Worm (Caenorhabditis elegans): ENCODE results near the gene tbx-2.
A peak's percentile ranks its signal among the peaks of the same experiment; 100 is the strongest.

Gene tbx-2

DNA sequence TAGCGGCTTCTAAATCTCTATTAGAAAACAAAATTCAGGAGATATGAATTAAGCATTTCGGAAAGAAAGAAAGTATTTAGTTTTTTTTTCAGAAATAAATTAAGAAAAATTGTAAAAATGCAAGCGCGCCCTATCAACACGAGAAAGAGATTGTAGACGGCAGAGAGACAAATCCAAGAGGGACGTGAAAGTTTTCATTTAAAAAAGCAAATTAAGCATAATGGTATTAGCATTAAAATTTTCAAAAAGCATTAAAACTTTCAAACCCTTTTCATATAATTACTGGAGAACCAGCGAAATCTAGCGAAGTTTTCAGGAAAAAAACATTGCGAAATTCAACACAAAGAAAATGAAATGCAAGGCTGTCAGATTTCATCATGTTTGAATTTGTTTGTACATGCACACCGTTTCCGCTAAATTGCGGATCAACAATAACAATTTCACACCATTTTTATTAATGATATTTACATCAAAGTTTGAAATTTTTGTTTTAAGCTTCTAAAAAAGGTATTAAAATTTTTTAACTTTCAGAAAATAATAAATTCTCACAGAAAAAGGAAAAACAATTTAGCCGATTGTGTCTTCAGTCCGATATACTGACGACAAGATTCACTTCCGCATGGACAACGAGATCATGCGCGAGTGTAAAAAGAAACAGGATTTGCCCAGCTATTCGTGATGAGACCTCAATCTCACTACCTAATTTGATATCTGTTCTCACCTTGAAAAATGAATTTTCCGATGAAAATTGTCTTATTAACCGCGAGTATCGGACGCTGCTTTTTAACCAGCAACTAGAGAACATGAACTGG, 26.9 kb upstream of the tbx-2 start, which contains the start of gene gars-1 (continued):
- TF ChIP-seq lin-13 (GFP tag; optimal IDR thresholded peaks at IDR 0.05), result peak; percentile 19
- TF ChIP-seq unc-30 (tag; optimal IDR thresholded peaks at IDR 0.05), result no peak
- no peak for TF ChIP-seq nhr-76 (tag; optimal IDR thresholded peaks at IDR 0.05)
- no peak for TF ChIP-seq dsc-1 (tag; optimal IDR thresholded peaks at IDR 0.05)
- TF ChIP-seq ztf-11 (tag; optimal IDR thresholded peaks at IDR 0.05), result no peak
- no peak for TF ChIP-seq ceh-88 (GFP tag; IDR thresholded peaks at IDR 0.05)
- no peak for TF ChIP-seq ceh-8 (GFP tag; optimal IDR thresholded peaks at IDR 0.05)
- TF ChIP-seq nhr-71 (tag; optimal IDR thresholded peaks at IDR 0.05), result peak; percentile 19
- peak; percentile 70 for TF ChIP-seq blmp-1 (tag; optimal IDR thresholded peaks at IDR 0.05)
- no peak for TF ChIP-seq pax-3 (tag; optimal IDR thresholded peaks at IDR 0.05)
- TF ChIP-seq fos-1 (tag; optimal IDR thresholded peaks at IDR 0.05), result no peak
- TF ChIP-seq unc-62 (GFP tag; optimal IDR thresholded peaks at IDR 0.05), result no peak
- no peak for TF ChIP-seq aha-1 (tag; optimal IDR thresholded peaks at IDR 0.05)
- TF ChIP-seq F16B12.6 (tag; optimal IDR thresholded peaks at IDR 0.05), result no peak
- peak; percentile 9 for TF ChIP-seq lin-15B (tag; optimal IDR thresholded peaks at IDR 0.05)
- TF ChIP-seq lin-35 (GFP tag; optimal IDR thresholded peaks at IDR 0.05), result peak in 1 of 2 experiments; percentile 37
- TF ChIP-seq nhr-84 (tag; optimal IDR thresholded peaks at IDR 0.05), result no peak
- no peak for TF ChIP-seq unc-130 (tag; optimal IDR thresholded peaks at IDR 0.05)
- no peak for TF ChIP-seq pqm-1 (tag; optimal IDR thresholded peaks at IDR 0.05)
- no peak for TF ChIP-seq ces-1 (GFP tag; optimal IDR thresholded peaks at IDR 0.05)
- TF ChIP-seq grh-1 (GFP tag; IDR thresholded peaks at IDR 0.05), result no peak
- no peak for TF ChIP-seq egl-13 (tag; optimal IDR thresholded peaks at IDR 0.05)
- no peak for TF ChIP-seq elt-2 (tag; optimal IDR thresholded peaks at IDR 0.05)
- TF ChIP-seq isw-1 (GFP tag; IDR thresholded peaks at IDR 0.05), result no peak
- TF ChIP-seq C34B4.2 (tag; optimal IDR thresholded peaks at IDR 0.05), result no peak
- TF ChIP-seq sox-4 (tag; optimal IDR thresholded peaks at IDR 0.05), result no peak
- peak in 1 of 2 experiments; percentile 30 for TF ChIP-seq lsy-2 (tag; optimal IDR thresholded peaks at IDR 0.05)
- no peak for TF ChIP-seq nhr-47 (tag; optimal IDR thresholded peaks at IDR 0.05)
- TF ChIP-seq xbp-1 (tag; optimal IDR thresholded peaks at IDR 0.05), result no peak

- TF ChIP-seq nhr-76 (tag; optimal IDR thresholded peaks at IDR 0.05), result no peak
- TF ChIP-seq pqm-1 (tag; optimal IDR thresholded peaks at IDR 0.05), result no peak
- no peak for TF ChIP-seq nhr-90 (tag; optimal IDR thresholded peaks at IDR 0.05; ENCODE audit: poor library complexity)
- TF ChIP-seq snu-23 (GFP tag; optimal IDR thresholded peaks at IDR 0.05), result no peak
- TF ChIP-seq lsy-2 (tag; optimal IDR thresholded peaks at IDR 0.05), result no peak
- TF ChIP-seq alr-1 (tag; optimal IDR thresholded peaks at IDR 0.05; ENCODE audit: borderline replicate concordance), result no peak
- no peak for TF ChIP-seq elt-2 (tag; optimal IDR thresholded peaks at IDR 0.05)
These were observed 24.7 kb upstream of the tbx-2 start for ce11 chrIII:5160803-5161202.

- no peak for TF ChIP-seq hlh-4 (tag; optimal IDR thresholded peaks at IDR 0.05)
- no peak for TF ChIP-seq isw-1 (GFP tag; IDR thresholded peaks at IDR 0.05)
- no peak for TF ChIP-seq mdl-1 (tag; optimal IDR thresholded peaks at IDR 0.05)
- TF ChIP-seq nhr-85 (tag), result no peak
- no peak for TF ChIP-seq nhr-11 (tag; optimal IDR thresholded peaks at IDR 0.05)
- no peak for TF ChIP-seq ceh-82 (tag; optimal IDR thresholded peaks at IDR 0.05)
- TF ChIP-seq fos-1 (tag; optimal IDR thresholded peaks at IDR 0.05), result no peak
These were observed 23.4 kb upstream of the tbx-2 start, which contains the start of gene T10F2.5 for ce11 chrIII:5159505-5159904. TSS of gene T10F2.5 (minus strand) at chrIII:5159605.
